Worm (Caenorhabditis elegans) whole organism, L4/young adult: ENCODE results near the gene B0294.1.

Experiments used
- W03F9.2 ChIP-seq: fragments of 150-350 bp; optimal IDR thresholded peaks from 2 replicates; lab custom pipeline; 2014; ENCODE audit warnings: missing biosample characterization, missing genetic modification characterization
- dao-5 ChIP-seq: sonication (generic microtip); optimal IDR thresholded peaks from 2 replicates; lab custom pipeline; 2016; ENCODE audit warnings: missing genotype, missing genetic modification characterization, moderate library complexity, missing compliant biosample characterization
- him-1 ChIP-seq: sonication (generic microtip); optimal IDR thresholded peaks from 2 replicates; lab custom pipeline; 2016; ENCODE audit warnings: missing genotype, missing genetic modification reagents, missing genetic modification characterization, missing compliant biosample characterization

B0294.1 gene

DNA sequence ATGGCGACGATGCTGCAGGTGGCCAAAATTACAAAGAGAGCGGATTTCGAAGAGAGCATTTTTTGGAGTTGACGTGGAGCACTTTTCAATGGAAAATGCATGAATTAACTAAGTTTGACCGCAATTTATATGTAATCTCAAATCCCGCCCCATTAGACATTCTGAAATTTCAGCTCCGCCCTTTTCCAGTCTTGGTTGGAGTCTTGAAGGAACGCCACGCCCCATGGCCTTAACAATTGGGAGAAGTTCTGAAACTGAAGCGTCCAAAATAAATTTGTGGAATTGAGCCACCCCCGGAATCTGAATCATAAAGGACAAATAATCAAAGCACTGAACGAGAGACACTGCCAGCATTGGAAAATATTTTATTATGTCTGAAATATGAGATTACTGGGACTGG, at the start of gene B0294.1:
Gene B0294.1 (minus strand): TSS at position 101 of the 400 bp plus-strand sequence.
- TF ChIP-seq dao-5 (no peak), W03F9.2 (tag; lab: Kevin White, UChicago) (no peak), him-1 (tag; lab: Kevin White, UChicago) (no peak)

DNA sequence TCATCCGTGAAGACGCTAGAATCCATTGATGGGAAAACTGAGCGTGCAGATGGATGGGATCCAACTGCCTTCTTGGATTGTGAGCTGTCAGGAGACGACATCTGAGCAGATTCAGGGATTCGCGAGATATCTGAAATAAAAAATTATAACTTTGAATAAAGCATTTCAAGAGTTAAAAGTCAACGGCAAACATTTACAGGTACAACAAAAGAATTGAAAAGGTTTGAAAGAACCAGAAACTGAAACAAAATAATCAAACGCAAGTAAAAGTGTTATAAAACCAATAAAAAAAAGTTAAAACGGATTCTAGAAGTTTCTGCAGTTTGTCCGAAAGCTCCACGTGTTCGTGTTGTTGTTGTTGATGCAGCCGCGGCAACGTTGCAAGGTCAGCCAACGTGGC, 42.7 kb upstream of the B0294.1 start, which contains the start of gene Y59E1A.4:
Gene Y59E1A.4 (minus strand): TSS at position 101 of the 400 bp plus-strand sequence.
- no peak for TF ChIP-seq W03F9.2 (tag; lab: Kevin White, UChicago)
- TF ChIP-seq him-1 (tag; lab: Kevin White, UChicago) = no peak
- TF ChIP-seq dao-5 = no peak

ce11 chrX:1939248-1939647, 42.1 kb upstream of the B0294.1 start:
- TF ChIP-seq W03F9.2 (tag; lab: Kevin White, UChicago) (no peak), dao-5 (no peak), him-1 (tag; lab: Kevin White, UChicago) (no peak)

ce11 chrX:1935438-1935837, 38.3 kb upstream of the B0294.1 start:
- TF ChIP-seq dao-5 = no peak
- no peak for TF ChIP-seq W03F9.2 (tag; lab: Kevin White, UChicago)
- no peak for TF ChIP-seq him-1 (tag; lab: Kevin White, UChicago)

DNA sequence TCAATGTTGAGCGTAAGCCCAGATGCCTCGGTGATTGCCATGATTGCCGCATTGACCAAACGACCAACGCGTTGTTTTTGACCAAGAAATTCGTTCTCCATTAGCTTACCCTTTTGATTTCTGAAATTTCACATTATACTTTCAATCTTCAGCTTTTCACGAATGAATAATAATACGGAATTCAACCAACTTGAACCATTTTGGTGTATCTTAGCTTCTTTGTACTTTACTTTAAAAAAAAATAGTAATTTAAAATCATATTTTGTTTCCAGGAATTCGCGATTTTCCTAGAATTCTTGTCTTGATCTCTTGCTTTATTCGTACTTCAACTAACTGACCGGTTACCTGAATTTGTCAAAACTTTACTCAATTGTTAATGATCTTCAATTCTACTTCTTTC, 27.0 kb upstream of the B0294.1 start, which contains the start of gene ZC53.2:
Gene ZC53.2 (minus strand): TSS at position 101 of the 400 bp plus-strand sequence.
- TF ChIP-seq W03F9.2 (tag; lab: Kevin White, UChicago) (no peak), him-1 (tag; lab: Kevin White, UChicago) (no peak), dao-5 (no peak)

DNA sequence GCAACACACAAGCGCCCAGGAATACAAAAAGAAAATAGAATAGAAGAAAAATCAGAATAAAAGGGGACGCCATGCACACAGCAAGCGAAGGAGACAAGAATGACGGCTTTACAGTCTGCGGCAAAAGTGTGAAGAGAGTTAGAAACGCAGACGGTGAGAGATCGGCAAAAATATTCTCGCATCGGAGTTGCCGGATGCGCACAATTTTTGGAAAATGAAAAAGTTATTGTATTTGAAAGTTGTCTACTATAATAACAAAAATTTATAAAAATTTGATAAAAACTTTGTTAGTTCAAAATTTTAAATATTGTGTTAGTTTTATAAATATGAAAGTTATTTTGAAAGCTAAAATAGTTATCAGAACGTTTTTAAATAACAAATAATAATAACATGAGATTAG, 25.2 kb upstream of the B0294.1 start, which contains the start of gene ZC53.22:
Gene ZC53.22 (minus strand): TSS at position 101 of the 400 bp plus-strand sequence.
- TF ChIP-seq him-1 (tag; lab: Kevin White, UChicago) (no peak), dao-5 (no peak)

ce11 chrX:1917169-1917568, 20.0 kb upstream of the B0294.1 start, which contains the start of gene dot-1.5:
TSS of gene dot-1.5 (plus strand) at chrX:1917469.
- no peak for TF ChIP-seq W03F9.2 (tag; lab: Kevin White, UChicago)
- no peak for TF ChIP-seq dao-5
- no peak for TF ChIP-seq him-1 (tag; lab: Kevin White, UChicago)

DNA sequence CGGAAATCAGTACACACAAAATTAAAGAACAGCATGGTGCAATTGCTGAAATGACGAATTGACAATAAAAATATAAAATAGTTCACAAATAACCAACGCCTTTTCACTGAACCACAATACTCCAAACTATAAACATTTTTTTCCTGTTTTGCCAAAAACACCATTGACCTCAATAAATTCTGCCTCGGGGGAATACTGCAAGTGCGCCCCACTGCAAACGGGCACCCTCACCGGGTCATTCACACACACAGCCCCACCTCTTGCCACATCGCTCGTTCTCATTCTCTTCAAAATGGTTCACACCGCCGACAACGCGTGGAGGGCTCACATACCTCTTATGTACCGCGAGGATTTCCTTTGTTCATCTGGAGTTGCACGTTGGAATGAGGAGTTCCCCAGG, 17.9 kb upstream of the B0294.1 start, which contains the start of gene rgs-9:
Gene rgs-9 (plus strand): TSS at position 237 of the 400 bp plus-strand sequence.
- TF ChIP-seq dao-5 (no peak), W03F9.2 (tag; lab: Kevin White, UChicago) (no peak), him-1 (tag; lab: Kevin White, UChicago) (no peak)

ce11 chrX:1913257-1913656, 16.1 kb upstream of the B0294.1 start, which contains the start of gene ZC53.1:
TSS of gene ZC53.1 (minus strand) at chrX:1913357.
- TF ChIP-seq dao-5 (no peak), him-1 (tag; lab: Kevin White, UChicago) (no peak), W03F9.2 (tag; lab: Kevin White, UChicago) (no peak)

- TF ChIP-seq him-1 (tag; lab: Kevin White, UChicago) (peak; percentile 69), dao-5 (no peak), W03F9.2 (tag; lab: Kevin White, UChicago) (peak; percentile 15)
Observed at ce11 chrX:1909353-1909752, 12.2 kb upstream of the B0294.1 start.

ce11 chrX:1907009-1907408, 9.9 kb upstream of the B0294.1 start:
- TF ChIP-seq dao-5 = no peak
- no peak for TF ChIP-seq W03F9.2 (tag; lab: Kevin White, UChicago)
- TF ChIP-seq him-1 (tag; lab: Kevin White, UChicago) = no peak

DNA sequence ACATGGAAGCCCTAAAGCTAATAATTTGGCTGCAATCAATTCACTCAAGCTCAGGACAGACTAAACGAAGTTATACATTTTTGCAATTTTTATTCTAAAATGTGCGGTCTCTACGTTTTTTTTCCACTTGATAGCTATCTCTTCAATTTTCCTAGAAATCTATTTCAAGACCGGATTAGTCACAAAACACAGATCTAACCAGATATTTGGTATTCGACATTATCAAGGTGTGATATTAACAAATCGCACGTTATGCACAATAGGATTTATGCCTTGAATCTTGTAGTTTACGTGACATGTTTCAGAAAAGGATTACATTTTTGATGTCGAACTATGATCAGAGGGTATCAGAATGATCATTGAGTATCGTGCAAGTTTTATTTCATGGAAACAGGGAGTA, 4.3 kb upstream of the B0294.1 start:
- TF ChIP-seq W03F9.2 (tag; lab: Kevin White, UChicago) = no peak

DNA sequence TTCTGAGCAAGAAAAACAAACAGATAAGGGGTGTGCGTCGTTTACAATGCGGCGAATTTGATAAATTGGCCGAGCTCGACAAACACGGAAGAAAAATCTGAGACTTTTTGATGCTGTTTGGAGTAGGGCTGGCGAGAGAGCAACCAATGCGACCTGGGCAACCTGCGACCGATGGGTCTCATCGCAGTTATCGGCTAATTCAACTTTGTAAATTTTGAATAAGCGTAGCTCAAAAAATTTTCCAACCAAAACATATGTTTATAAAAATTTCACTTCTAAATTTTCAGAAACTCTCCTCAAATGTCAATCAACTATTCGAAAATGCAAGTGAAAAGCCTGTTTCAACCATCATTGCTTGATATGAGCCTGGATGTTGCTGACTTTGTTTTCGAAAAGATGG, 5.3 kb downstream of the B0294.1 start, which contains the start of gene B0294.3:
Gene B0294.3 (plus strand): TSS at position 301 of the 400 bp plus-strand sequence.
- TF ChIP-seq him-1 (tag; lab: Kevin White, UChicago) = no peak
- no peak for TF ChIP-seq dao-5
- TF ChIP-seq W03F9.2 (tag; lab: Kevin White, UChicago) = no peak

- no peak for TF ChIP-seq him-1 (tag; lab: Kevin White, UChicago)
- no peak for TF ChIP-seq dao-5
- TF ChIP-seq W03F9.2 (tag; lab: Kevin White, UChicago) = no peak
Observed at ce11 chrX:1890817-1891216, 6.3 kb downstream of the B0294.1 start.

ce11 chrX:1888445-1889035, 8.6 kb downstream of the B0294.1 start:
- TF ChIP-seq him-1 (tag; lab: Kevin White, UChicago) = peak; percentile 54
- no peak for TF ChIP-seq W03F9.2 (tag; lab: Kevin White, UChicago)
